Fruit fly (Drosophila melanogaster) whole organism, prepupa: ENCODE data around the gene CG6985.
A peak's percentile ranks its signal among the peaks of the same experiment; 100 is the strongest.

ENCODE experiments used
- Blimp-1 ChIP-seq: fragments of 200-800 bp; sonication (Bioruptor generic); optimal IDR thresholded peaks from 3 replicates; lab custom pipeline; 2017; ENCODE audit warnings: missing biosample characterization, missing genetic modification characterization, mild to moderate bottlenecking, moderate library complexity, missing genetic modification reagents
- CG11294 ChIP-seq: fragments of 200-800 bp; sonication (Bioruptor generic); IDR thresholded peaks from 2 replicates; pipeline ENCODE4 v1.3.6; 2022; ENCODE audit warnings: missing biosample characterization, missing genetic modification characterization
- CG15336 ChIP-seq: fragments of 200-800 bp; sonication (Bioruptor generic); IDR thresholded peaks from 2 replicates; pipeline ENCODE4 v1.3.6; 2022; ENCODE audit warnings: missing biosample characterization, missing genetic modification characterization
- CG1621 ChIP-seq: fragments of 200-800 bp; sonication (Bioruptor generic); optimal IDR thresholded peaks from 3 replicates; lab custom pipeline; 2018; ENCODE audit warnings: missing biosample characterization, mild to moderate bottlenecking, missing genetic modification characterization
- CG16779 ChIP-seq: fragments of 200-800 bp; sonication (Bioruptor generic); optimal IDR thresholded peaks from 3 replicates; lab custom pipeline; 2017; ENCODE audit warnings: missing biosample characterization, mild to moderate bottlenecking, missing genetic modification characterization
- CG31627 ChIP-seq: fragments of 200-800 bp; sonication (Bioruptor generic); optimal IDR thresholded peaks from 3 replicates; lab custom pipeline; 2016; ENCODE audit warnings: missing biosample characterization, missing genetic modification characterization
- CG32006 ChIP-seq: fragments of 200-800 bp; sonication (Bioruptor generic); optimal IDR thresholded peaks from 3 replicates; lab custom pipeline; 2017; ENCODE audit warnings: missing biosample characterization, mild to moderate bottlenecking, missing genetic modification characterization
- CG34406 ChIP-seq: fragments of 200-800 bp; sonication (Bioruptor generic); optimal IDR thresholded peaks from 3 replicates; lab custom pipeline; 2016; ENCODE audit warnings: missing biosample characterization, missing genetic modification characterization
- CG4318 ChIP-seq: fragments of 200-800 bp; sonication (Bioruptor generic); optimal IDR thresholded peaks from 3 replicates; lab custom pipeline; 2017; ENCODE audit warnings: missing biosample characterization, mild to moderate bottlenecking, missing genetic modification characterization
- CG6163 ChIP-seq: fragments of 200-800 bp; sonication (Bioruptor generic); IDR thresholded peaks from 3 replicates; pipeline ENCODE4 v1.3.6; 2022; ENCODE audit warnings: missing biosample characterization, missing genetic modification characterization
- CG6276 ChIP-seq: fragments of 200-800 bp; sonication (Bioruptor generic); optimal IDR thresholded peaks from 2 replicates; lab custom pipeline; 2017; ENCODE audit warnings: missing biosample characterization, mild to moderate bottlenecking, missing genetic modification characterization
- CG6792 ChIP-seq: fragments of 200-800 bp; sonication (Bioruptor generic); optimal IDR thresholded peaks from 3 replicates; lab custom pipeline; 2016; ENCODE audit warnings: missing biosample characterization, missing genetic modification characterization
- CG6854 ChIP-seq: fragments of 200-800 bp; sonication (Bioruptor generic); optimal IDR thresholded peaks from 2 replicates; lab custom pipeline; 2017; ENCODE audit warnings: missing biosample characterization, mild to moderate bottlenecking, missing genetic modification characterization
- CG7368 ChIP-seq: fragments of 200-800 bp; sonication (Bioruptor generic); optimal IDR thresholded peaks from 3 replicates; lab custom pipeline; 2016; ENCODE audit warnings: missing biosample characterization, missing genetic modification characterization
- CG8319 ChIP-seq: fragments of 200-800 bp; sonication (Bioruptor generic); optimal IDR thresholded peaks from 3 replicates; lab custom pipeline; 2016; ENCODE audit warnings: missing biosample characterization, missing genetic modification characterization
- CG9139 ChIP-seq: fragments of 200-800 bp; sonication (Bioruptor generic); optimal IDR thresholded peaks from 3 replicates; lab custom pipeline; 2017; ENCODE audit warnings: missing biosample characterization, mild to moderate bottlenecking, missing genetic modification characterization
- Eip75B ChIP-seq: fragments of 200-800 bp; sonication (Bioruptor generic); optimal IDR thresholded peaks from 3 replicates; lab custom pipeline; 2016; ENCODE audit warnings: missing biosample characterization, missing genetic modification characterization
- Eip78C ChIP-seq: fragments of 200-800 bp; sonication (Bioruptor generic); peaks from one replicate; lab custom pipeline; 2016; ENCODE audit warnings: missing biosample characterization, missing genetic modification characterization
- Eip93F ChIP-seq: fragments of 200-800 bp; sonication (Bioruptor generic); optimal IDR thresholded peaks from 2 replicates; lab custom pipeline; 2016; ENCODE audit warnings: missing biosample characterization, mild to moderate bottlenecking, missing genetic modification characterization
- Ets96B ChIP-seq: fragments of 200-800 bp; optimal IDR thresholded peaks from 2 replicates; lab custom pipeline; 2019; ENCODE audit warnings: missing biosample characterization, mild to moderate bottlenecking, missing genetic modification characterization, moderate library complexity
- Gug ChIP-seq: fragments of 200-800 bp; sonication (Bioruptor generic); IDR thresholded peaks from 2 replicates; pipeline ENCODE4 v1.3.6; 2022; ENCODE audit warnings: missing biosample characterization, missing genetic modification characterization
- Hr38 ChIP-seq: sonication (Bioruptor generic); optimal IDR thresholded peaks from 2 replicates; lab custom pipeline; 2016; ENCODE audit warnings: missing biosample characterization, missing genetic modification characterization
- Hr39 ChIP-seq: fragments of 200-800 bp; sonication (Bioruptor generic); optimal IDR thresholded peaks from 2 replicates; lab custom pipeline; 2016; ENCODE audit warnings: missing biosample characterization, missing genetic modification characterization
- Hr4 ChIP-seq: fragments of 200-800 bp; sonication (Bioruptor generic); optimal IDR thresholded peaks from 3 replicates; lab custom pipeline; 2016; ENCODE audit warnings: missing biosample characterization, missing genetic modification characterization
- Lpt ChIP-seq: fragments of 200-800 bp; sonication (Bioruptor generic); optimal IDR thresholded peaks from 3 replicates; lab custom pipeline; 2016; ENCODE audit warnings: missing biosample characterization, missing genetic modification characterization
- Smox ChIP-seq: fragments of 200-800 bp; sonication (Bioruptor generic); optimal IDR thresholded peaks from 3 replicates; lab custom pipeline; 2016; ENCODE audit warnings: missing biosample characterization, missing genetic modification characterization
- Sox102F ChIP-seq: fragments of 200-800 bp; sonication (Bioruptor generic); optimal IDR thresholded peaks from 2 replicates; lab custom pipeline; 2016; ENCODE audit warnings: missing biosample characterization, mild to moderate bottlenecking, missing genetic modification characterization
- Sox14 ChIP-seq: fragments of 200-800 bp; sonication (Bioruptor generic); optimal IDR thresholded peaks from 3 replicates; lab custom pipeline; 2016; ENCODE audit warnings: missing biosample characterization, missing genetic modification characterization
- Sox15 ChIP-seq: fragments of 200-800 bp; sonication (Bioruptor generic); optimal IDR thresholded peaks from 3 replicates; lab custom pipeline; 2016; ENCODE audit warnings: missing biosample characterization, missing genetic modification characterization
- achi ChIP-seq: fragments of 200-800 bp; sonication (Bioruptor generic); optimal IDR thresholded peaks from 3 replicates; lab custom pipeline; 2016; ENCODE audit warnings: missing biosample characterization, missing genetic modification characterization
- acj6 ChIP-seq: fragments of 200-800 bp; sonication (Bioruptor generic); optimal IDR thresholded peaks from 3 replicates; lab custom pipeline; 2016; ENCODE audit warnings: missing biosample characterization, missing genetic modification characterization
- cyc ChIP-seq: fragments of 200-800 bp; sonication (Bioruptor generic); optimal IDR thresholded peaks from 3 replicates; lab custom pipeline; 2016; ENCODE audit warnings: missing biosample characterization, missing genetic modification characterization
- dsx ChIP-seq: fragments of 200-800 bp; optimal IDR thresholded peaks from 3 replicates; lab custom pipeline; 2019; ENCODE audit warnings: missing biosample characterization, mild to moderate bottlenecking, missing genetic modification characterization, moderate library complexity; ENCODE audit not compliant: poor library complexity, severe bottlenecking
- eg ChIP-seq: fragments of 200-800 bp; sonication (Bioruptor generic); IDR thresholded peaks from 3 replicates; pipeline ENCODE4 v1.3.6; 2022; ENCODE audit warnings: missing biosample characterization, missing genetic modification characterization
- fd59A ChIP-seq: fragments of 200-800 bp; sonication (Bioruptor generic); optimal IDR thresholded peaks from 2 replicates; lab custom pipeline; 2017; ENCODE audit warnings: missing biosample characterization, mild to moderate bottlenecking, missing genetic modification characterization, missing genetic modification reagents
- fd85E ChIP-seq: fragments of 200-800 bp; sonication (Bioruptor generic); optimal IDR thresholded peaks from 3 replicates; lab custom pipeline; 2016; ENCODE audit warnings: missing biosample characterization, missing genetic modification characterization
- lz ChIP-seq: fragments of 200-800 bp; sonication (Bioruptor generic); optimal IDR thresholded peaks from 3 replicates; lab custom pipeline; 2016; ENCODE audit warnings: missing biosample characterization, missing genetic modification characterization
- net ChIP-seq: fragments of 200-800 bp; sonication (Bioruptor generic); optimal IDR thresholded peaks from 3 replicates; lab custom pipeline; 2016; ENCODE audit warnings: missing biosample characterization, missing genetic modification characterization
- pdm3 ChIP-seq: fragments of 200-800 bp; sonication (Bioruptor generic); optimal IDR thresholded peaks from 3 replicates; lab custom pipeline; 2016; ENCODE audit warnings: missing biosample characterization, missing genetic modification characterization
- salr ChIP-seq, 2 experiments: fragments of 200-800 bp; sonication (Bioruptor generic); optimal IDR thresholded peaks; 3 replicates each; lab custom pipeline; 2016 to 2018; ENCODE audit warnings: missing biosample characterization in 2 of 2, missing genetic modification characterization in 2 of 2, mild to moderate bottlenecking in 1 of 2
- ss ChIP-seq, 2 experiments: fragments of 200-800 bp; sonication (Bioruptor generic); optimal IDR thresholded peaks; 2 replicates in 1 of 2; 3 replicates in 1 of 2; lab custom pipeline; 2017 to 2018; ENCODE audit warnings: mild to moderate bottlenecking in 2 of 2, missing biosample characterization in 2 of 2, missing genetic modification characterization in 2 of 2, moderate library complexity in 1 of 2
- svp ChIP-seq: fragments of 200-800 bp; sonication (Bioruptor generic); peaks from one replicate; lab custom pipeline; 2016; ENCODE audit warnings: missing biosample characterization, missing genetic modification characterization
- topi ChIP-seq: fragments of 200-800 bp; sonication (Bioruptor generic); optimal IDR thresholded peaks from 3 replicates; lab custom pipeline; 2016; ENCODE audit warnings: missing biosample characterization, missing genetic modification characterization
- vri ChIP-seq: fragments of 200-800 bp; sonication (Bioruptor generic); optimal IDR thresholded peaks from 3 replicates; lab custom pipeline; 2016; ENCODE audit warnings: missing biosample characterization, mild to moderate bottlenecking, missing genetic modification characterization

The CG6985 gene

dm6 chr3R:22771670-22772069, 30.7 kb downstream of the CG6985 start, which contains the start of gene CG43095:
Gene CG43095 (minus strand): TSS chr3R:22771770.
- TF ChIP-seq CG6163 (GFP tag; lab: Robert Waterston, UW): no peak
- TF ChIP-seq Eip93F: no peak
- TF ChIP-seq CG11294 (GFP tag; lab: Robert Waterston, UW): no peak
- no peak for TF ChIP-seq Hr38 (GFP tag; lab: Kevin White, UChicago)
- TF ChIP-seq fd59A (GFP tag; lab: Kevin White, UChicago): no peak
- TF ChIP-seq salr (GFP tag; optimal IDR thresholded peaks at IDR 0.05; lab: Kevin White, UChicago): no peak
- no peak for TF ChIP-seq CG4318 (GFP tag; lab: Kevin White, UChicago)
- no peak for TF ChIP-seq CG15336
- TF ChIP-seq CG16779 (tag; lab: Kevin White, UChicago): no peak
- TF ChIP-seq CG6854 (GFP tag; lab: Kevin White, UChicago): no peak
- no peak for TF ChIP-seq CG34406 (GFP tag; lab: Kevin White, UChicago)
- TF ChIP-seq fd85E (GFP tag; lab: Kevin White, UChicago): no peak
- TF ChIP-seq cyc (GFP tag; lab: Kevin White, UChicago): no peak
- no peak for TF ChIP-seq Eip75B (GFP tag; lab: Kevin White, UChicago)

dm6 chr3R:22776457-22776856, 35.5 kb downstream of the CG6985 start:
- TF ChIP-seq cyc (GFP tag; lab: Kevin White, UChicago) (no peak), Hr4 (GFP tag; lab: Kevin White, UChicago) (no peak), Eip78C (GFP tag; lab: Kevin White, UChicago) (no peak)

dm6 chr3R:22780135-22780534, 39.2 kb downstream of the CG6985 start:
- TF ChIP-seq svp (GFP tag; lab: Kevin White, UChicago) (peak; percentile 58), Sox102F (GFP tag; lab: Kevin White, UChicago) (no peak), CG9139 (GFP tag; lab: Kevin White, UChicago) (no peak), ss (GFP tag; optimal IDR thresholded peaks at IDR 0.05; lab: Kevin White, UChicago) (no peak), CG8319 (no peak), achi (GFP tag; lab: Kevin White, UChicago) (no peak), acj6 (GFP tag; lab: Kevin White, UChicago) (no peak)

dm6 chr3R:22781412-22781811, 40.5 kb downstream of the CG6985 start:
- TF ChIP-seq vri (GFP tag; lab: Kevin White, UChicago): peak; percentile 63
- TF ChIP-seq CG34406 (GFP tag; lab: Kevin White, UChicago): peak; percentile 16
- peak; percentile 7 for TF ChIP-seq CG32006 (GFP tag; lab: Kevin White, UChicago)
- TF ChIP-seq topi (GFP tag; lab: Kevin White, UChicago): peak; percentile 42
- TF ChIP-seq pdm3: peak; percentile 11
- peak; percentile 71 for TF ChIP-seq dsx (GFP tag; lab: Kevin White, UChicago)
- peak; percentile 87 for TF ChIP-seq svp (GFP tag; lab: Kevin White, UChicago)
- TF ChIP-seq Sox15: no peak
- peak; percentile 87 for TF ChIP-seq Eip93F
- no peak for TF ChIP-seq CG1621
- TF ChIP-seq Eip75B (GFP tag; lab: Kevin White, UChicago): peak; percentile 6
- peak; percentile 35 for TF ChIP-seq Sox14 (GFP tag; lab: Kevin White, UChicago)
- peak; percentile 54 for TF ChIP-seq CG6276 (GFP tag; lab: Kevin White, UChicago)
- TF ChIP-seq Blimp-1 (GFP tag; lab: Kevin White, UChicago): no peak
- peak; percentile 7 for TF ChIP-seq CG6792 (GFP tag; lab: Kevin White, UChicago)
- peak; percentile 7 for TF ChIP-seq Ets96B (tag; lab: Kevin White, UChicago)
- TF ChIP-seq CG6854 (GFP tag; lab: Kevin White, UChicago): peak; percentile 58
- peak; percentile 49 for TF ChIP-seq CG9139 (GFP tag; lab: Kevin White, UChicago)
- TF ChIP-seq Lpt (GFP tag; lab: Kevin White, UChicago): peak; percentile 25
- no peak for TF ChIP-seq fd59A (GFP tag; lab: Kevin White, UChicago)
- peak; percentile 45; the same call in 1 of the 2 replicates for TF ChIP-seq Gug (GFP tag; lab: Robert Waterston, UW)
- TF ChIP-seq cyc (GFP tag; lab: Kevin White, UChicago): no peak
- TF ChIP-seq CG6163 (GFP tag; lab: Robert Waterston, UW): peak; percentile 86
- TF ChIP-seq achi (GFP tag; lab: Kevin White, UChicago): peak; percentile 32
- peak; percentile 22 for TF ChIP-seq CG16779 (tag; lab: Kevin White, UChicago)
- peak; percentile 74 for TF ChIP-seq Sox102F (GFP tag; lab: Kevin White, UChicago)
- TF ChIP-seq CG7368 (GFP tag; lab: Kevin White, UChicago): no peak
- peak; percentile 17 to 49 for TF ChIP-seq ss (GFP tag; optimal IDR thresholded peaks at IDR 0.05; lab: Kevin White, UChicago)
- no peak for TF ChIP-seq lz (GFP tag; lab: Kevin White, UChicago)
- no peak for TF ChIP-seq Hr39 (GFP tag; lab: Kevin White, UChicago)
- no peak for TF ChIP-seq Hr4 (GFP tag; lab: Kevin White, UChicago)
- TF ChIP-seq acj6 (GFP tag; lab: Kevin White, UChicago): no peak
- TF ChIP-seq Smox: peak; percentile 33
- peak; percentile 51 for TF ChIP-seq net (GFP tag; lab: Kevin White, UChicago)
- no peak for TF ChIP-seq CG31627 (GFP tag; lab: Kevin White, UChicago)
- peak; percentile 78; the same call in 2 of the 3 replicates for TF ChIP-seq eg
